Worm (Caenorhabditis elegans): ENCODE data around the gene K07C11.7.

- no peak for TF ChIP-seq unc-62 (GFP tag; optimal IDR thresholded peaks at IDR 0.05)
- no peak for TF ChIP-seq ama-1 (optimal IDR thresholded peaks at IDR 0.05)
- TF ChIP-seq pax-3 (tag; optimal IDR thresholded peaks at IDR 0.05): no peak
- no peak for TF ChIP-seq ztf-11 (tag; optimal IDR thresholded peaks at IDR 0.05)
- no peak for TF ChIP-seq nhr-76 (tag; optimal IDR thresholded peaks at IDR 0.05)
These were observed 1.4 kb upstream of the K07C11.7 start for ce11 chrV:8215158-8215557.

Measured in whole organism, L1 larva.